Fruit fly (Drosophila melanogaster) whole organism, adult: ENCODE data around the gene CG6106.

ENCODE experiments used
- CG12768 ChIP-seq: fragments of 200-800 bp; sonication (Bioruptor generic); optimal IDR thresholded peaks from 2 replicates; lab custom pipeline; 2017; ENCODE audit warnings: missing biosample characterization, missing genetic modification characterization, mild to moderate bottlenecking, moderate library complexity, missing genetic modification reagents
- cic ChIP-seq: fragments of 200-800 bp; sonication (Bioruptor generic); optimal IDR thresholded peaks from 2 replicates; lab custom pipeline; 2017; ENCODE audit warnings: missing biosample characterization, mild to moderate bottlenecking, missing genetic modification characterization, moderate library complexity

- TF ChIP-seq cic (GFP tag; lab: Kevin White, UChicago) (no peak), CG12768 (GFP tag; lab: Kevin White, UChicago) (no peak)
Measured at dm6 chrX:18379791-18380190, 21.1 kb downstream of the CG6106 start, which contains the start of the genes por and CG6179.
